Worm (Caenorhabditis elegans) whole organism, L3 larva: Measurements from ENCODE around the gene srh-206.
"Not testable (repeated sequence)": the region's sequence is repeated elsewhere in the genome, so short reads cannot be mapped to it uniquely, and the experiment has no call there.

Experiments
- R02D3.7 ChIP-seq: fragments of 150-350 bp; optimal IDR thresholded peaks from 2 replicates; lab custom pipeline; 2014; ENCODE audit warnings: missing biosample characterization, missing genetic modification characterization
- ZK546.5 ChIP-seq: sonication (generic microtip); optimal IDR thresholded peaks from 2 replicates; lab custom pipeline; 2017; ENCODE audit warnings: missing biosample characterization, missing genetic modification characterization
- aly-2 ChIP-seq: fragments of 150-350 bp; optimal IDR thresholded peaks from 2 replicates; lab custom pipeline; 2014; ENCODE audit warnings: missing biosample characterization, missing genetic modification characterization
- ceh-28 ChIP-seq: fragments of 150-350 bp; optimal IDR thresholded peaks from 2 replicates; lab custom pipeline; 2014; ENCODE audit warnings: missing biosample characterization, missing genetic modification reagents, missing genetic modification characterization
- ceh-9 ChIP-seq: sonication (generic microtip); optimal IDR thresholded peaks from 2 replicates; lab custom pipeline; 2018; ENCODE audit warnings: missing biosample characterization, missing genetic modification characterization
- daf-12 ChIP-seq: fragments of 150-350 bp; optimal IDR thresholded peaks from 2 replicates; lab custom pipeline; 2014; ENCODE audit warnings: missing biosample characterization, missing genetic modification reagents, missing genetic modification characterization
- egl-27 ChIP-seq: sonication (generic microtip); optimal IDR thresholded peaks from 4 replicates; lab custom pipeline; 2017; ENCODE audit warnings: missing biosample characterization, missing genetic modification reagents, missing genetic modification characterization
- egl-5 ChIP-seq: fragments of 150-350 bp; optimal IDR thresholded peaks from 2 replicates; lab custom pipeline; 2017; ENCODE audit warnings: missing biosample characterization, missing genetic modification reagents, missing genetic modification characterization, inconsistent platforms
- elt-2 ChIP-seq: sonication (generic microtip); optimal IDR thresholded peaks from 2 replicates; lab custom pipeline; 2016; ENCODE audit warnings: missing genetic modification reagents, mild to moderate bottlenecking, missing genetic modification characterization, missing compliant biosample characterization
- eor-1 ChIP-seq, 2 experiments: fragments of 150-350 bp; optimal IDR thresholded peaks; 2 replicates each; lab custom pipeline; 2014 to 2018; ENCODE audit warnings: missing biosample characterization in 2 of 2, missing genetic modification characterization in 2 of 2
- fkh-10 ChIP-seq: sonication (generic microtip); optimal IDR thresholded peaks from 2 replicates; lab custom pipeline; 2017; ENCODE audit warnings: missing biosample characterization, missing genetic modification reagents, missing genetic modification characterization
- fos-1 ChIP-seq: fragments of 150-350 bp; optimal IDR thresholded peaks from 2 replicates; lab custom pipeline; 2014; ENCODE audit warnings: missing biosample characterization, missing genetic modification characterization
- jun-1 ChIP-seq: fragments of 150-350 bp; optimal IDR thresholded peaks from 2 replicates; lab custom pipeline; 2014; ENCODE audit warnings: missing biosample characterization, missing genetic modification reagents, missing genetic modification characterization
- lin-39 ChIP-seq: fragments of 150-350 bp; optimal IDR thresholded peaks from 2 replicates; lab custom pipeline; 2018; ENCODE audit warnings: missing biosample characterization, missing genetic modification reagents, missing genetic modification characterization
- nfya-1 ChIP-seq: sonication (generic microtip); optimal IDR thresholded peaks from 2 replicates; lab custom pipeline; 2017; ENCODE audit warnings: missing genetic modification characterization, mild to moderate bottlenecking, missing compliant biosample characterization, antibody characterized with exemption, moderate library complexity; ENCODE audit not compliant: insufficient read depth
- nhr-11 ChIP-seq: fragments of 150-350 bp; optimal IDR thresholded peaks from 2 replicates; lab custom pipeline; 2014; ENCODE audit warnings: missing biosample characterization, missing genetic modification characterization
- nhr-12 ChIP-seq: fragments of 150-350 bp; optimal IDR thresholded peaks from 2 replicates; lab custom pipeline; 2014; ENCODE audit warnings: missing biosample characterization, missing genetic modification characterization
- nhr-23 ChIP-seq: fragments of 150-350 bp; optimal IDR thresholded peaks from 2 replicates; lab custom pipeline; 2014; ENCODE audit warnings: missing biosample characterization, missing genetic modification reagents, missing genetic modification characterization
- nhr-237 ChIP-seq: fragments of 150-350 bp; optimal IDR thresholded peaks from 2 replicates; lab custom pipeline; 2014; ENCODE audit warnings: missing biosample characterization, missing genetic modification characterization
- nhr-43 ChIP-seq: sonication (generic microtip); optimal IDR thresholded peaks from 2 replicates; lab custom pipeline; 2016; ENCODE audit warnings: mild to moderate bottlenecking, missing genetic modification characterization, missing compliant biosample characterization; ENCODE audit not compliant: poor library complexity, severe bottlenecking
- nhr-67 ChIP-seq: fragments of 150-350 bp; optimal IDR thresholded peaks from 2 replicates; lab custom pipeline; 2014; ENCODE audit warnings: missing biosample characterization, missing genetic modification characterization
- nhr-76 ChIP-seq: fragments of 150-350 bp; sonication (generic microtip); optimal IDR thresholded peaks from 5 replicates; lab custom pipeline; 2014; ENCODE audit warnings: missing biosample characterization, missing genetic modification characterization
- nhr-77 ChIP-seq: fragments of 150-350 bp; optimal IDR thresholded peaks from 2 replicates; lab custom pipeline; 2014; ENCODE audit warnings: missing biosample characterization, missing genetic modification characterization
- sea-2 ChIP-seq: fragments of 150-350 bp; sonication (generic microtip); optimal IDR thresholded peaks from 4 replicates; lab custom pipeline; 2014; ENCODE audit warnings: missing biosample characterization, missing genetic modification reagents, missing genetic modification characterization
- skn-1 ChIP-seq: fragments of 150-350 bp; optimal IDR thresholded peaks from 2 replicates; lab custom pipeline; 2014; ENCODE audit warnings: missing biosample characterization, missing genetic modification characterization
- tbx-2 ChIP-seq: sonication (generic microtip); optimal IDR thresholded peaks from 2 replicates; lab custom pipeline; 2016; ENCODE audit warnings: mild to moderate bottlenecking, missing genetic modification characterization, missing compliant biosample characterization
- unc-39 ChIP-seq: sonication (generic microtip); optimal IDR thresholded peaks from 4 replicates; lab custom pipeline; 2017; ENCODE audit warnings: missing biosample characterization, missing genetic modification characterization
- unc-62 ChIP-seq: fragments of 150-350 bp; sonication (generic microtip); optimal IDR thresholded peaks from 4 replicates; lab custom pipeline; 2014; ENCODE audit warnings: missing biosample characterization, missing genetic modification reagents, missing genetic modification characterization
- zag-1 ChIP-seq: fragments of 150-350 bp; optimal IDR thresholded peaks from 2 replicates; lab custom pipeline; 2014; ENCODE audit warnings: missing biosample characterization, missing genetic modification characterization
- ztf-4 ChIP-seq: fragments of 150-350 bp; optimal IDR thresholded peaks from 2 replicates; lab custom pipeline; 2014; ENCODE audit warnings: missing biosample characterization, missing genetic modification characterization

The srh-206 gene

DNA sequence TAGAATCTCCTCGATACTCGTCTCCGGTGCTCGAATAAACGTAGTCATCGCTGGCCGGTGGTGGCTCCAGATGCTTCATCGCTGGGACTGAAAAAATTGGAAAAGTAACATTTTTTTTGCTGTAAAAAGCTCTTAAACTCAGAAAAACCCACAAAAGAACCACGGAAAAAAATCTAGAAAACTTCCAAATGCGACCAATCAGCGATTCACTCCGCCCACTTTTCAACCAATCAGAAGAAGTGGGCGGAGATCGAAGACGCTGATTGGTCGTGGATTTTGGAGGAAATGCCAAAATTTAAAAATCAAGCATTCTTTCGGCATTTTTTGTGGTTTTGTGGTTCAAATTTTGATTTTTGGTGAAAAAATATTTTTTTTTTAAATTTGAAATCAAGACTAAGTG, 4.3 kb upstream of the srh-206 start:
- no peak for TF ChIP-seq egl-27 (tag; lab: Kevin White, UChicago)
- peak; percentile 15 for TF ChIP-seq skn-1 (tag; lab: Kevin White, UChicago)
- peak; percentile 93 for TF ChIP-seq nfya-1 (tag; lab: Kevin White, UChicago)

DNA sequence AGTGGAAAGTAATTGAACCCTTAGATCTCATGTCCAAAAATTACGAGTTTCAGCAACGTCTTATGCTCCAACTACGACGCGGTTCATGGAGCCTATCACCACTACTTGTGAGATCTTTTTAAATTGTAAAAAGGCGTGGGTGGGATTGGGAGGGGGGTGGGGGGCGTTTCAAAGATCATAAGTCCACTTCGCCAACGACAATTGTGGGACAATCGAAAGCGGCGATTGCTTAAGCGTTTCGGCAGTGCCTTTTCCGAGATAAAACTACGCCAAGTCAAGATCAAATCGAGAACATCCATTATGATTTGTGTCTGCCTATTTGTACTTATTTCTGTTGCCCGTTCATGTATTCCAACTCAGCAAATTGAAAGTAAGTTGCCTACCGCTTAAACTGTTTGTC, 1.6 kb upstream of the srh-206 start, which contains the start of gene clec-239:
TSS of gene clec-239 (plus strand) at position 301 of the 400 bp plus-strand sequence.
- TF ChIP-seq elt-2 (tag; lab: Kevin White, UChicago) (no peak), nhr-77 (tag; lab: Kevin White, UChicago) (no peak), aly-2 (tag; lab: Kevin White, UChicago) (no peak), ZK546.5 (tag; lab: Kevin White, UChicago) (no peak), zag-1 (tag; lab: Kevin White, UChicago) (no peak), daf-12 (tag; lab: Kevin White, UChicago) (no peak), unc-39 (no peak)

DNA sequence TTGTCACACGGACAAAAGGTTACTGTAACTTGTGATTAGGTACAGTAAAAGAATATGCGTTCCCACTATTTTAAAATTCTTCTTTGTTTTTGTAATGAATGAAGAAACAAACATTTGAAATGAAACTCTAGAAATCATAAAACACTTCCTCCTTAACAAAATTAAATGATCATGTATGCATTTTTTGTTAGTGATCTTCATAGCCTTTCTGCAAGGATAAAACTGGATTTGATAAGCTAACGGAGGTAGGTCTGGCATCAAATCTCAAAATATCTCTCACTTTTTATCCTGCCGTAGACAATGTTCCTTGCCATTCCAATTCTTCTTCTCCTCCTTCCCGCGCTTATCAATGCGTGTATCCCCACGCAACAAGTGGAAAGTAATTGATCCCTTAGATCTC, 3.2 kb downstream of the srh-206 start, which contains the start of gene clec-238:
TSS of gene clec-238 (plus strand) at position 301 of the 400 bp plus-strand sequence.
- TF ChIP-seq nhr-76 (tag; lab: Kevin White, UChicago) (no peak), nhr-12 (no peak), ZK546.5 (tag; lab: Kevin White, UChicago) (no peak), egl-5 (tag; lab: Kevin White, UChicago) (no peak), nhr-11 (tag; lab: Kevin White, UChicago) (no peak), nhr-67 (no peak), jun-1 (tag; lab: Kevin White, UChicago) (no peak), ceh-9 (no peak), R02D3.7 (no peak), tbx-2 (tag; lab: Kevin White, UChicago) (no peak), eor-1 (tag; optimal IDR thresholded peaks at IDR 0.05; lab: Kevin White, UChicago) (no peak), lin-39 (tag; lab: Kevin White, UChicago) (no peak)

DNA sequence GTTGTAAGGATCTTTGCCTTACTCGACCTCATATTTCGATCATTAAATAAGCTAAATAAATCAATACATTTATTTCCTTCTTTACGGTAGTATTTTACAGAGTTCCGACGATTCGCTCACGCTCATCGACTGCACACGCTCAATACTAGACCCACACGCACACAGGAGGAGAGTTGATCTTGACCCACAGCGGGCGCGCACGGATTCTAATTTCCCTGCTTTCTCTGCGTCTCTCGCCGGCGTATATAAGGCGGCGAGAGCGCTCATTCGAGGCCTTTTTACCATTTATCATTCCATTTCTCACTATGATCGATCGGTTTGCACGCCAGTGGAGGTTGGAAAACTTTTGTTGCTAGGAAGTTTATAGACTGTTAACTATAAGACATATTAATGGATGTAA, 4.6 kb downstream of the srh-206 start:
- TF ChIP-seq nhr-43 (tag; lab: Kevin White, UChicago) (no peak), ztf-4 (no peak), ceh-9 (no peak), tbx-2 (tag; lab: Kevin White, UChicago) (no peak), unc-62 (GFP tag; lab: Kevin White, UChicago) (no peak), eor-1 (tag; optimal IDR thresholded peaks at IDR 0.05; lab: Kevin White, UChicago) (no peak), nhr-237 (tag; lab: Kevin White, UChicago) (no peak)

- not testable (repeated sequence) for TF ChIP-seq fkh-10; nhr-23 (tag; lab: Kevin White, UChicago); ztf-4
- TF ChIP-seq, all 47 proteins: peak for 0; not testable (repeated sequence) for 47
Measured at ce11 chrV:16949609-16950008, 5.1 kb downstream of the srh-206 start, which contains the start of gene fbxa-111. TSS of gene fbxa-111 (minus strand) at chrV:16949709.

DNA sequence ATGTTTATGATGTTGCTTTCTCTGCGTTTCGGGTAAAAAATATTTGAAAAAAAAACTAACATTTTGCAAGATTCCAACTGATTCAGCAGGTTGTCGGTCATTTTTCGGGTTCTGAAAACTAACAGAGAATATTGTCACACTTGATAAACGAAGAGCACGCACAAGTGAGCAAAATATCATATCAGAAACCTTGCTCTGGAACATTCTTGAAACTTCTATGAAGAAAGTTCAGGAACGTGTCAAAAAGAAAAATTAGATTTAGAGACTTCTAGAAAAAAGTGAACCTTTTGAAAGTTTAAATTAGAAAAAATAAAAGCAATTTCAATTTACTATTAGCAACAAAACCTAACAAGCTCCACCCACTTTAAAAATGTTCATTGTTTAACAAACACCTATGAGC, 6.7 kb downstream of the srh-206 start, which contains the start of gene fbxa-112:
TSS of gene fbxa-112 (minus strand) at position 101 of the 400 bp plus-strand sequence.
- not testable (repeated sequence) for TF ChIP-seq fos-1 (tag; lab: Kevin White, UChicago); jun-1 (tag; lab: Kevin White, UChicago); ceh-28

ce11 chrV:16938731-16939130, 15.9 kb downstream of the srh-206 start, which contains the start of gene fbxa-148:
TSS of gene fbxa-148 (plus strand) at chrV:16939031.
- TF ChIP-seq nhr-67; sea-2 (GFP tag; lab: Kevin White, UChicago); unc-39: not testable (repeated sequence)
